Worm (Caenorhabditis elegans) whole organism, L4/young adult: ENCODE results near the gene F42A8.1.

Source experiments
- W03F9.2 ChIP-seq: fragments of 150-350 bp; optimal IDR thresholded peaks from 2 replicates; lab custom pipeline; 2014; ENCODE audit warnings: missing biosample characterization, missing genetic modification characterization
- dao-5 ChIP-seq: sonication (generic microtip); optimal IDR thresholded peaks from 2 replicates; lab custom pipeline; 2016; ENCODE audit warnings: missing genotype, missing genetic modification characterization, moderate library complexity, missing compliant biosample characterization
- him-1 ChIP-seq: sonication (generic microtip); optimal IDR thresholded peaks from 2 replicates; lab custom pipeline; 2016; ENCODE audit warnings: missing genotype, missing genetic modification reagents, missing genetic modification characterization, missing compliant biosample characterization

Gene F42A8.1

DNA sequence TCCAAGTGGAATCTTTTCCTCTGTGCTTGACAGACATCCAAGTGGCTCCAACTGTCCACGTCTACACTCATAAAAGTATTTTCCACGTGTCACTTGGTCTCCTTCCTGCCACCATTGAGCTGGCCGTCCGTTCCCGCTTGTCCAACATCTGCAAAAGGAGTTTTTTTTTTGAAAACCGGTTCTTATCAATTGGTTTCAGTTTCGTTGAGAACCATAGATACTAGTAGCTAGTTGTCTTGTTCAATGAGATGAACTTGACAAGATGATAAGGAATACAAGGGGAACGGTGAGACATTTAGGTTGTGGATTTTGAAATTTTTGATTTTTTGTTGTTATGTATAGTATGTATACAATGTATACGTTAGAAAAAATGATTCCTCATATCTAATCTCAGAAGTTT is 596 bp downstream of the F42A8.1 start:
- TF ChIP-seq him-1 (tag; lab: Kevin White, UChicago) (no peak), W03F9.2 (tag; lab: Kevin White, UChicago) (no peak), dao-5 (no peak)

- TF ChIP-seq W03F9.2 (tag; lab: Kevin White, UChicago), result no peak
- TF ChIP-seq dao-5, result no peak
- no peak for TF ChIP-seq him-1 (tag; lab: Kevin White, UChicago)
Measured at ce11 chrII:9345116-9345515, 1.3 kb downstream of the F42A8.1 start.

DNA sequence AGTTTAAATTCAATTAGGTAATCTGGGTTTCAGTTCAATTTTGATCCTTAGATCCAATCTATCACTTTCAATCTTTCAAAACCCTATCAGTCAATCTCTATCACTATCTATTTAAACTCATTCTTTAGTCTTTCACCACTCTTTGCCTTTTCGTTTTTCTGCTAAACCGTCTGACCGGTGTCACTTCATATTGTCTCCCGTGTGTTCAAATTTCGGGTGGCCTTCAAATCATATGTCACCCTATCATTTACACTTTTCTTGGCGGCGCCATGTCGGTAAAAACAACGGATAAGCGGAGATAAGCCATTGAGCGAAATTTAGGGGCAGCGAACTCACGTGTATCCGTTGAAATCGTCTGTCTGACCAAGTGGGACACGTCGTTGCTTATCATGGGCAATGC is 2.4 kb downstream of the F42A8.1 start:
- TF ChIP-seq him-1 (tag; lab: Kevin White, UChicago) (no peak), W03F9.2 (tag; lab: Kevin White, UChicago) (no peak), dao-5 (no peak)

ce11 chrII:9338859-9339258 is 7.5 kb downstream of the F42A8.1 start, which contains the start of gene ttll-12:
ttll-12 (plus strand) TSS chrII:9338997.
- TF ChIP-seq him-1 (tag; lab: Kevin White, UChicago) (no peak), dao-5 (no peak), W03F9.2 (tag; lab: Kevin White, UChicago) (no peak)

DNA sequence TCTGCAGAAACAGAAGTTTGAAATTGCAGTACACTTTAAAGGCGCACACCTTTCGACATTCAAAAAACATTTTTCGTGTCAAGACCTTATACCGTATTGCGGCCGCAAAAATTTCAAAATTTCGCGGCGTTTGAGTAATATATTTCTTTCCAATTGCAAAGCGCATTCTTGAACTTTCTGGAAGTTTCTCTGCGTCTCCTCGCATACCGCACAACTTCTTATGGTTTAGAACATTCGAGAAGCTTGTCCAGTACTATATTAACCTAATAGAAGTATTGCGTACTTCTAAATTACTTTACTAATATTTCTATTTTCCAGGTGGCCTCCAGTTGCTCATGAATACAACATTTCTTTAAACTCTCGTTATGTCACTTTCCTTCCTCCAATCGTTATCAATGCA is 9.7 kb downstream of the F42A8.1 start:
- TF ChIP-seq W03F9.2 (tag; lab: Kevin White, UChicago) (no peak), dao-5 (no peak), him-1 (tag; lab: Kevin White, UChicago) (no peak)

DNA sequence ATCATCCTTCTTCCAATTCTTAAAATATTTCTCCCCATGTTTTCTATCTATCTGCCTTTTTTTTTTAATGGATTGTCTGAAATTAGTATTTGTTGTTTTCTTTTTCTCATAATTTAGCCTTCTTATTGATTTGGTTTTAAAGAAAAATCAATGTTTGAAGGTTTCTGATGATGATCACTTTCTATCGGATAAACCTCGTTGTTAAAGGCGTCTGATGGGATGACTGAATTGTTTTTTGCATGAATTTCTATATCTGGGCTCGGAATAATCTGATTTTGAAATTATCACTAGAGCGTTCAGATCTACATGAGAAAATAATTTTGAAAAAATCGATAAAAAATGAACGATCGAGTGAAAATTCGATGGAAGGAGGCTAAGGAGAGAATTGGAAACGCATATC is 12.7 kb downstream of the F42A8.1 start, which contains the start of gene scp-1:
Gene scp-1, plus strand, starts transcription at position 301 of the 400 bp plus-strand sequence.
- TF ChIP-seq dao-5 (no peak), W03F9.2 (tag; lab: Kevin White, UChicago) (no peak), him-1 (tag; lab: Kevin White, UChicago) (no peak)

- TF ChIP-seq him-1 (tag; lab: Kevin White, UChicago), result no peak
Measured at ce11 chrII:9333034-9333433, 13.4 kb downstream of the F42A8.1 start.

DNA sequence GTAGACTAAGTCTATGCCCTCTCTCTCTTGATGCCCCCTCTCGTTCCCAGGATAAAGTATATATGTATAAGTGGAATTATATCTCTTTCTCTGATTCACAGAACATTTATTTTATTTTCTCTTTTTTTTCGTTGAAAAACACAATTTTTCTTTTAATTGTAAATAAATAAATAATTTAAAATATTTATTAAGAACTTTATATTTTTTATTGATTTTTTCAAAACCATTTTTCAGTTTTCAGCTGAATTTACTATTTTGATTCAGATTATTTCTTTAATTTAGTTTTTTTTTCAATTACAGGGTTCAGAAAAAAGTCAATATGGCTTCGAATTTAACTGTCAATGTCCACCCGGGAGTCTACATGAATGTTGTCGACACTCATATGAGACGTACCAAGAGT is 15.0 kb downstream of the F42A8.1 start, which contains the start of gene eif-3.F:
Gene eif-3.F, plus strand, starts transcription at position 301 of the 400 bp plus-strand sequence.
- TF ChIP-seq dao-5, result no peak
- no peak for TF ChIP-seq him-1 (tag; lab: Kevin White, UChicago)
- TF ChIP-seq W03F9.2 (tag; lab: Kevin White, UChicago), result no peak

ce11 chrII:9329474-9329873 is 16.9 kb downstream of the F42A8.1 start, which contains the start of gene wbp-2:
wbp-2 (plus strand) TSS chrII:9329774.
- no peak for TF ChIP-seq him-1 (tag; lab: Kevin White, UChicago)
- no peak for TF ChIP-seq dao-5
- no peak for TF ChIP-seq W03F9.2 (tag; lab: Kevin White, UChicago)

- TF ChIP-seq dao-5, result no peak
- no peak for TF ChIP-seq him-1 (tag; lab: Kevin White, UChicago)
- no peak for TF ChIP-seq W03F9.2 (tag; lab: Kevin White, UChicago)
Measured at ce11 chrII:9325555-9325954, 20.8 kb downstream of the F42A8.1 start.

DNA sequence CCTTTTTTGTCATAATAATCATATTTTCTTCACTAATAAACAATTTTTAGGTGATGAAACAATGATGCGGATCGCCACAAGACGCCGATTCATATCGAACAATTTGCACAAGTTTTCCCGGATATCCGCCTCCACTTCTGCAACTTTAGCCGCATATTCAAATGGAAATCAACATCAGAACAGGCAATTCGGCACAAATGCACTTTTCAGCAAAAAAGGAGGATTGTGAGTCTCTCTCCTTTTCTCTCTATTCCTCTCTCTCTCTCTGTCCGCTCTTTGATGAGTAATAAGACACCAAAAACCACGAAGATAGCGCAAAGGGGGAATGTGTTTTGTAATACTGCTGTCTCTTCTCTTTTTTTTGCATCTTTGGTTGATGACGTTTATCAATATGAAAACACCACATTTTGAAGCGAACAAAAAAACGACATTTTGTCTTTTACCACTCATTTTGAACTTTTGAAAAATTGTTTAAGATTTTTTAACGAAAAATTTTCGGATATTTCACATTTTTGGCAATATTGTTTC is 21.5 kb downstream of the F42A8.1 start, which contains the start of gene eat-3:
Gene eat-3, plus strand, starts transcription at position 51 of the 528 bp plus-strand sequence.
- no peak for TF ChIP-seq him-1 (tag; lab: Kevin White, UChicago)
- TF ChIP-seq W03F9.2 (tag; lab: Kevin White, UChicago), result no peak
- no peak for TF ChIP-seq dao-5

- TF ChIP-seq W03F9.2 (tag; lab: Kevin White, UChicago), result no peak
- no peak for TF ChIP-seq him-1 (tag; lab: Kevin White, UChicago)
- TF ChIP-seq dao-5, result no peak
Measured at ce11 chrII:9323660-9324059, 22.7 kb downstream of the F42A8.1 start, which contains the start of gene egli-1. egli-1 (plus strand) TSS chrII:9323960.

DNA sequence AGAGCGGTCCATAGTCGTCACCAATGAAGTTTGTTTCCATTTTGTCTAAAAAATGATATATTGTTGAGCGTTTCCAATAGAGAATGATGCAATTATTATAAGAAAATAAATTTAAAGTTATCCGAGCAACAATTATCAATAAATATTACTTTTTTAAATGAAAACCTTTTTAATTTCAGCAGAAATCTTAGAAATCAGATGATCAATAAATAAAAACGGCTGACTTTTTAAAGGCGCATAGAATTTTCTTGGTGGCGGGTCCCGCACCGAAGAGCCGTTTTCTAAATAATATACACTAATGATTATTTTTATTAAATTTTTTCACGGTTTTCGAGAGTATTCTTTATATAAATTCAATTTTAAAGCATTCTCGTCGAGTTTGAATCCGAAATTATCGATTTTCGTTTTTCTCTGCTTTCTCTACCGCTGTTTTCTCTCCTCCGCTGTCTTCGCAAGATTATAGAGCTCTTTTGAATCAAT is 23.5 kb downstream of the F42A8.1 start, which contains the start of gene rab-39:
Gene rab-39, minus strand, starts transcription at position 51 of the 480 bp plus-strand sequence.
- TF ChIP-seq dao-5, result no peak
- peak; percentile 70 for TF ChIP-seq W03F9.2 (tag; lab: Kevin White, UChicago)
- TF ChIP-seq him-1 (tag; lab: Kevin White, UChicago), result no peak

ce11 chrII:9319058-9319915 is 27.1 kb downstream of the F42A8.1 start, which contains the start of the genes csa-1 and wdfy-2:
csa-1 (minus strand) TSS chrII:9319726.
wdfy-2 (plus strand) TSS chrII:9319865.
- TF ChIP-seq W03F9.2 (tag; lab: Kevin White, UChicago) (no peak), him-1 (tag; lab: Kevin White, UChicago) (no peak), dao-5 (no peak)
